Fruit fly (Drosophila melanogaster) whole organism, embryonic: ENCODE measurements around the gene bi.

Experiments used
- Abd-B ChIP-seq: fragments of 200-800 bp; sonication (Bioruptor generic); optimal IDR thresholded peaks from 2 replicates; lab custom pipeline; 2018; ENCODE audit warnings: missing biosample characterization, mild to moderate bottlenecking, missing genetic modification characterization, moderate library complexity
- CG11398 ChIP-seq: fragments of 200-800 bp; sonication (Bioruptor generic); optimal IDR thresholded peaks from 2 replicates; lab custom pipeline; 2016; ENCODE audit warnings: missing biosample characterization, missing genetic modification characterization
- CG11696 ChIP-seq: fragments of 200-800 bp; sonication (Bioruptor generic); IDR thresholded peaks from 2 replicates; pipeline ENCODE4 v1.3.6; 2022; ENCODE audit warnings: missing biosample characterization, missing genetic modification characterization
- TFAM ChIP-seq: fragments of 200-800 bp; sonication (Bioruptor generic); optimal IDR thresholded peaks from 2 replicates; lab custom pipeline; 2017; ENCODE audit warnings: missing biosample characterization, missing genetic modification characterization, inconsistent platforms
- disco-r ChIP-seq: fragments of 200-800 bp; sonication (Bioruptor generic); optimal IDR thresholded peaks from 2 replicates; lab custom pipeline; 2016; ENCODE audit warnings: missing biosample characterization, missing genetic modification characterization

- TF ChIP-seq Abd-B (GFP tag; lab: Kevin White, UChicago) (no peak), TFAM (no peak), disco-r (no peak), CG11398 (GFP tag; lab: Kevin White, UChicago) (no peak), CG11696 (GFP tag; lab: Robert Waterston, UW) (no peak)
These were observed 95.5 kb downstream of the bi start for dm6 chrX:4508072-4508644.
